Worm (Caenorhabditis elegans) whole organism, L4 larva: ENCODE results near the gene gskl-1.

ENCODE experiments used
- F10B5.3 ChIP-seq: sonication (generic microtip); optimal IDR thresholded peaks from 2 replicates; lab custom pipeline; 2016; ENCODE audit warnings: mild to moderate bottlenecking, missing genetic modification characterization, missing compliant biosample characterization
- F26F4.8 ChIP-seq: fragments of 200-800 bp; sonication (Bioruptor generic); conservative IDR thresholded peaks from 2 replicates; pipeline ENCODE4 v1.3.6; 2022; ENCODE audit warnings: missing genetic modification characterization, missing compliant biosample characterization
- F44E2.7 ChIP-seq: fragments of 200-800 bp; sonication (Bioruptor generic); IDR thresholded peaks from 2 replicates; pipeline ENCODE4 v2.1.2; 2022; ENCODE audit warnings: missing genetic modification characterization, missing compliant biosample characterization
- F49E8.2 ChIP-seq: sonication (generic microtip); optimal IDR thresholded peaks from 2 replicates; lab custom pipeline; 2016; ENCODE audit warnings: missing compliant biosample characterization, mild to moderate bottlenecking, missing genetic modification characterization, borderline replicate concordance
- T26A8.4 ChIP-seq: fragments of 200-800 bp; sonication (Bioruptor generic); IDR thresholded peaks from 2 replicates; pipeline ENCODE4 v1.3.6; 2022; ENCODE audit warnings: missing genetic modification characterization, missing compliant biosample characterization
- ZK546.5 ChIP-seq, 2 experiments: sonication (generic microtip); optimal IDR thresholded peaks; 2 replicates each; lab custom pipeline; 2017; ENCODE audit warnings: missing biosample characterization in 2 of 2, missing genetic modification characterization in 2 of 2
- aha-1 ChIP-seq: fragments of 150-350 bp; peaks from one replicate; lab custom pipeline; 2014; ENCODE audit warnings: missing biosample characterization, missing genetic modification characterization
- attf-4 ChIP-seq: sonication (generic microtip); optimal IDR thresholded peaks from 3 replicates; lab custom pipeline; 2017; ENCODE audit warnings: missing biosample characterization, missing genetic modification characterization
- ceh-20 ChIP-seq: fragments of 200-800 bp; sonication (Bioruptor generic); IDR thresholded peaks from 2 replicates; pipeline ENCODE4 v1.3.6; 2022; ENCODE audit warnings: missing genetic modification reagents, missing genetic modification characterization, missing compliant biosample characterization
- ceh-28 ChIP-seq: fragments of 150-350 bp; optimal IDR thresholded peaks from 2 replicates; lab custom pipeline; 2014; ENCODE audit warnings: missing biosample characterization, missing genetic modification reagents, missing genetic modification characterization
- ceh-44 ChIP-seq: fragments of 200-800 bp; sonication (Bioruptor generic); IDR thresholded peaks from 2 replicates; pipeline ENCODE4 v1.3.6; 2022; ENCODE audit warnings: missing genetic modification reagents, missing genetic modification characterization, missing compliant biosample characterization
- ces-1 ChIP-seq: fragments of 150-350 bp; sonication (generic microtip); optimal IDR thresholded peaks from 4 replicates; lab custom pipeline; 2014; ENCODE audit warnings: missing biosample characterization, missing genetic modification reagents, missing genetic modification characterization
- ctbp-1 ChIP-seq: fragments of 200-800 bp; sonication (Bioruptor generic); IDR thresholded peaks from 2 replicates; pipeline ENCODE4 v1.3.6; 2022; ENCODE audit warnings: missing genetic modification reagents, missing genetic modification characterization, missing compliant biosample characterization
- daf-12 ChIP-seq: fragments of 150-350 bp; optimal IDR thresholded peaks from 2 replicates; lab custom pipeline; 2014; ENCODE audit warnings: missing biosample characterization, missing genetic modification reagents, missing genetic modification characterization
- dmd-9 ChIP-seq: fragments of 200-800 bp; sonication (Bioruptor generic); IDR thresholded peaks from 2 replicates; pipeline ENCODE4 v1.3.6; 2022; ENCODE audit warnings: missing genetic modification reagents, missing genetic modification characterization, missing compliant biosample characterization
- dpl-1 ChIP-seq: fragments of 150-350 bp; optimal IDR thresholded peaks from 2 replicates; lab custom pipeline; 2014; ENCODE audit warnings: missing biosample characterization, missing genetic modification reagents, missing genetic modification characterization
- duxl-1 ChIP-seq: sonication (generic microtip); optimal IDR thresholded peaks from 2 replicates; lab custom pipeline; 2016; ENCODE audit warnings: mild to moderate bottlenecking, missing genetic modification characterization, moderate library complexity, missing compliant biosample characterization; ENCODE audit not compliant: poor library complexity
- fkh-10 ChIP-seq: fragments of 150-350 bp; optimal IDR thresholded peaks from 2 replicates; lab custom pipeline; 2014; ENCODE audit warnings: missing biosample characterization, missing genetic modification reagents, missing genetic modification characterization
- fos-1 ChIP-seq: fragments of 150-350 bp; optimal IDR thresholded peaks from 2 replicates; lab custom pipeline; 2014; ENCODE audit warnings: missing biosample characterization, missing genetic modification characterization
- hlh-11 ChIP-seq: fragments of 200-800 bp; sonication (Bioruptor generic); optimal IDR thresholded peaks from 2 replicates; lab custom pipeline; 2018; ENCODE audit warnings: mild to moderate bottlenecking, missing genetic modification characterization, missing compliant biosample characterization
- hlh-30 ChIP-seq: sonication (generic microtip); optimal IDR thresholded peaks from 2 replicates; lab custom pipeline; 2017; ENCODE audit warnings: antibody characterized with exemption, mild to moderate bottlenecking, missing genetic modification characterization, missing compliant biosample characterization; ENCODE audit not compliant: insufficient read depth
- madf-9 ChIP-seq: fragments of 200-800 bp; sonication (Bioruptor generic); conservative IDR thresholded peaks from 2 replicates; pipeline ENCODE4 v1.3.6; 2022; ENCODE audit warnings: missing genetic modification reagents, missing genetic modification characterization, missing compliant biosample characterization
- mxl-3 ChIP-seq: fragments of 200-800 bp; sonication (Bioruptor generic); optimal IDR thresholded peaks from 2 replicates; lab custom pipeline; 2018; ENCODE audit warnings: mild to moderate bottlenecking, missing genetic modification characterization, missing compliant biosample characterization
- nhr-10 ChIP-seq: fragments of 150-350 bp; optimal IDR thresholded peaks from 2 replicates; lab custom pipeline; 2014; ENCODE audit warnings: missing biosample characterization, missing genetic modification characterization
- nhr-102 ChIP-seq: sonication (generic microtip); optimal IDR thresholded peaks from 2 replicates; lab custom pipeline; 2016; ENCODE audit warnings: mild to moderate bottlenecking, missing genetic modification characterization, moderate library complexity, missing compliant biosample characterization
- nhr-28 ChIP-seq: fragments of 150-350 bp; optimal IDR thresholded peaks from 2 replicates; lab custom pipeline; 2014; ENCODE audit warnings: missing biosample characterization, missing genetic modification characterization
- nhr-76 ChIP-seq: fragments of 150-350 bp; optimal IDR thresholded peaks from 2 replicates; lab custom pipeline; 2014; ENCODE audit warnings: missing biosample characterization, missing genetic modification characterization
- nhr-77 ChIP-seq: fragments of 150-350 bp; optimal IDR thresholded peaks from 2 replicates; lab custom pipeline; 2014; ENCODE audit warnings: missing biosample characterization, missing genetic modification characterization
- php-3 ChIP-seq: fragments of 200-800 bp; sonication (Bioruptor generic); IDR thresholded peaks from 2 replicates; pipeline ENCODE4 v1.3.6; 2022; ENCODE audit warnings: missing genetic modification reagents, missing genetic modification characterization, missing compliant biosample characterization
- saeg-2 ChIP-seq: fragments of 200-800 bp; sonication (Bioruptor generic); IDR thresholded peaks from 2 replicates; pipeline ENCODE4 v1.3.6; 2022; ENCODE audit warnings: missing genetic modification reagents, missing genetic modification characterization, missing compliant biosample characterization
- set-16 ChIP-seq: fragments of 200-800 bp; sonication (Bioruptor generic); IDR thresholded peaks from 2 replicates; pipeline ENCODE4 v1.3.6; 2022; ENCODE audit warnings: missing genetic modification reagents, missing genetic modification characterization, missing compliant biosample characterization
- skn-1 ChIP-seq: fragments of 150-350 bp; optimal IDR thresholded peaks from 2 replicates; lab custom pipeline; 2014; ENCODE audit warnings: missing biosample characterization, missing genetic modification characterization
- snpc-4 ChIP-seq: fragments of 150-350 bp; optimal IDR thresholded peaks from 2 replicates; lab custom pipeline; 2014; ENCODE audit warnings: missing biosample characterization, missing genetic modification characterization
- unc-130 ChIP-seq: sonication (generic microtip); optimal IDR thresholded peaks from 2 replicates; lab custom pipeline; 2016; ENCODE audit warnings: missing genetic modification reagents, missing genetic modification characterization, missing compliant biosample characterization
- unc-39 ChIP-seq: sonication (generic microtip); optimal IDR thresholded peaks from 2 replicates; lab custom pipeline; 2017; ENCODE audit warnings: missing biosample characterization, missing genetic modification characterization
- unc-62 ChIP-seq, 3 experiments: fragments of 150-350 bp in 1 of 3; sonication (generic microtip); optimal IDR thresholded peaks in 2 of 3; peaks in 1 of 3; 1 replicate in 1 of 3; 2 replicates in 2 of 3; lab custom pipeline; 2014 to 2017; ENCODE audit warnings: missing biosample characterization in 3 of 3, missing genetic modification characterization in 3 of 3, missing genetic modification reagents in 3 of 3, missing genotype in 1 of 3
- zip-2 ChIP-seq: fragments of 150-350 bp; optimal IDR thresholded peaks from 2 replicates; lab custom pipeline; 2014; ENCODE audit warnings: missing biosample characterization, missing genetic modification characterization

Gene gskl-1

ce11 chrII:10953065-10953464, 5.7 kb downstream of the gskl-1 start, which contains the start of gene nos-1:
nos-1 (minus strand) TSS chrII:10953165.
- TF ChIP-seq saeg-2 (no peak), hlh-30 (tag; lab: Kevin White, UChicago) (no peak), ctbp-1 (GFP tag; lab: Robert Waterston, UW) (no peak), zip-2 (tag; lab: Kevin White, UChicago) (no peak), nhr-77 (tag; lab: Kevin White, UChicago) (no peak)

- TF ChIP-seq skn-1, result no peak
- TF ChIP-seq F44E2.7 (GFP tag; lab: Robert Waterston, UW), result no peak
- no peak for TF ChIP-seq T26A8.4 (GFP tag; lab: Robert Waterston, UW)
- TF ChIP-seq unc-39 (tag; lab: Kevin White, UChicago), result no peak
- no peak for TF ChIP-seq fos-1 (tag; lab: Kevin White, UChicago)
- TF ChIP-seq ceh-44 (GFP tag; lab: Robert Waterston, UW), result no peak
- TF ChIP-seq daf-12 (tag; lab: Kevin White, UChicago), result no peak
- no peak for TF ChIP-seq snpc-4 (tag; lab: Kevin White, UChicago)
- peak in 1 of 2 experiments; percentile 95 for TF ChIP-seq unc-62 (GFP tag; optimal IDR thresholded peaks at IDR 0.05 in 1 of 2; lab: Kevin White, UChicago)
- TF ChIP-seq unc-62 (tag; optimal IDR thresholded peaks at IDR 0.05; lab: Kevin White, UChicago), result no peak
- no peak for TF ChIP-seq madf-9 (GFP tag; lab: Robert Waterston, UW)
- no peak for TF ChIP-seq nhr-76 (tag; lab: Kevin White, UChicago)
- no peak for TF ChIP-seq set-16 (GFP tag; lab: Robert Waterston, UW)
- no peak for TF ChIP-seq ZK546.5 (tag; optimal IDR thresholded peaks at IDR 0.05; lab: Kevin White, UChicago)
- TF ChIP-seq duxl-1 (tag; lab: Kevin White, UChicago), result no peak
- no peak for TF ChIP-seq nhr-28 (tag; lab: Kevin White, UChicago)
- no peak for TF ChIP-seq F26F4.8 (GFP tag; lab: Robert Waterston, UW)
- TF ChIP-seq aha-1, result peak; percentile 36
Observed at ce11 chrII:10955114-10955513, 7.8 kb downstream of the gskl-1 start.

ce11 chrII:10956793-10957192, 9.4 kb downstream of the gskl-1 start, which contains the start of gene R03D7.8:
R03D7.8 (minus strand) TSS chrII:10956893.
- TF ChIP-seq ceh-20 (GFP tag; lab: Robert Waterston, UW) (no peak), F10B5.3 (tag; lab: Kevin White, UChicago) (no peak), aha-1 (peak; percentile 12), F49E8.2 (tag; lab: Kevin White, UChicago) (no peak)

- TF ChIP-seq dmd-9 (GFP tag; lab: Robert Waterston, UW) (no peak), aha-1 (peak; percentile 67), ceh-20 (GFP tag; lab: Robert Waterston, UW) (0 out of 2 replicates have a peak, but pooled peaks have one; percentile 23)
Observed at ce11 chrII:10959138-10959537, 11.8 kb downstream of the gskl-1 start.

ce11 chrII:10959676-10960075, 12.3 kb downstream of the gskl-1 start:
- TF ChIP-seq dpl-1 (GFP tag; lab: Kevin White, UChicago), result no peak
- no peak for TF ChIP-seq hlh-11 (tag; lab: Kevin White, UChicago)
- TF ChIP-seq aha-1, result no peak

- TF ChIP-seq php-3 (GFP tag; lab: Robert Waterston, UW) (no peak), T26A8.4 (GFP tag; lab: Robert Waterston, UW) (no peak), ces-1 (no peak), nhr-10 (no peak), ceh-28 (tag; lab: Kevin White, UChicago) (no peak), unc-130 (GFP tag; lab: Kevin White, UChicago) (no peak), fkh-10 (GFP tag; lab: Kevin White, UChicago) (no peak), F49E8.2 (tag; lab: Kevin White, UChicago) (no peak), nhr-102 (tag; lab: Kevin White, UChicago) (no peak), ctbp-1 (GFP tag; lab: Robert Waterston, UW) (no peak), nhr-28 (tag; lab: Kevin White, UChicago) (no peak), zip-2 (tag; lab: Kevin White, UChicago) (no peak), mxl-3 (GFP tag; lab: Kevin White, UChicago) (no peak), attf-4 (tag; lab: Kevin White, UChicago) (no peak)
Observed at ce11 chrII:10964748-10965147, 17.4 kb downstream of the gskl-1 start.
